Fruit fly (Drosophila melanogaster) whole organism, adult: ENCODE data around the gene TFAM.
A peak's percentile ranks its signal among the peaks of the same experiment; 100 is the strongest.

ENCODE experiments used
- CG11617 ChIP-seq: fragments of 200-800 bp; sonication (Bioruptor generic); optimal IDR thresholded peaks from 2 replicates; lab custom pipeline; 2017; ENCODE audit warnings: mild to moderate bottlenecking, missing biosample characterization, missing genetic modification reagents, missing genetic modification characterization
- CG12768 ChIP-seq: fragments of 200-800 bp; sonication (Bioruptor generic); optimal IDR thresholded peaks from 2 replicates; lab custom pipeline; 2017; ENCODE audit warnings: missing biosample characterization, missing genetic modification characterization, mild to moderate bottlenecking, moderate library complexity, missing genetic modification reagents
- CG14711 ChIP-seq: fragments of 200-800 bp; sonication (Bioruptor generic); optimal IDR thresholded peaks from 2 replicates; lab custom pipeline; 2018; ENCODE audit warnings: missing biosample characterization, mild to moderate bottlenecking, missing genetic modification characterization, moderate library complexity
- CG1620 ChIP-seq: fragments of 200-800 bp; sonication (Bioruptor generic); optimal IDR thresholded peaks from 2 replicates; lab custom pipeline; 2016; ENCODE audit warnings: missing biosample characterization, missing genetic modification characterization
- CG33017 ChIP-seq: fragments of 200-800 bp; sonication (Bioruptor generic); optimal IDR thresholded peaks from 2 replicates; lab custom pipeline; 2018; ENCODE audit warnings: missing biosample characterization, mild to moderate bottlenecking, missing genetic modification characterization, moderate library complexity
- CG5204 ChIP-seq: fragments of 200-800 bp; sonication (Bioruptor generic); optimal IDR thresholded peaks from 2 replicates; lab custom pipeline; 2016; ENCODE audit warnings: missing biosample characterization, missing genetic modification characterization
- CG7045 ChIP-seq: fragments of 200-800 bp; sonication (Bioruptor generic); optimal IDR thresholded peaks from 2 replicates; lab custom pipeline; 2017; ENCODE audit warnings: missing biosample characterization, mild to moderate bottlenecking, missing genetic modification characterization
- CG7101 ChIP-seq: fragments of 200-800 bp; sonication (Bioruptor generic); optimal IDR thresholded peaks from 2 replicates; lab custom pipeline; 2018; ENCODE audit warnings: missing biosample characterization, mild to moderate bottlenecking, missing genetic modification characterization, moderate library complexity
- Clk ChIP-seq: fragments of 200-800 bp; sonication (Bioruptor generic); optimal IDR thresholded peaks from 2 replicates; lab custom pipeline; 2017; ENCODE audit warnings: missing biosample characterization, missing genetic modification characterization
- Crg-1 ChIP-seq: fragments of 200-800 bp; sonication (Bioruptor generic); optimal IDR thresholded peaks from 2 replicates; lab custom pipeline; 2016; ENCODE audit warnings: missing biosample characterization, missing genetic modification characterization
- Hr96 ChIP-seq: fragments of 200-800 bp; sonication (Bioruptor generic); optimal IDR thresholded peaks from 2 replicates; lab custom pipeline; 2016; ENCODE audit warnings: missing biosample characterization, missing genetic modification characterization
- Mnt ChIP-seq: fragments of 200-800 bp; sonication (Bioruptor generic); optimal IDR thresholded peaks from 2 replicates; lab custom pipeline; 2016; ENCODE audit warnings: missing biosample characterization, mild to moderate bottlenecking, missing genetic modification characterization
- bab1 ChIP-seq: fragments of 200-800 bp; sonication (Bioruptor generic); optimal IDR thresholded peaks from 3 replicates; lab custom pipeline; 2019; ENCODE audit warnings: missing biosample characterization, mild to moderate bottlenecking, missing genetic modification characterization, moderate library complexity
- cic ChIP-seq: fragments of 200-800 bp; sonication (Bioruptor generic); optimal IDR thresholded peaks from 2 replicates; lab custom pipeline; 2017; ENCODE audit warnings: missing biosample characterization, mild to moderate bottlenecking, missing genetic modification characterization, moderate library complexity
- cnc ChIP-seq, 2 experiments: fragments of >200 bp; optimal IDR thresholded peaks; 2 replicates each; lab custom pipeline; 2017
- kay ChIP-seq: fragments of 200-800 bp; sonication (Bioruptor generic); peaks from one replicate; lab custom pipeline; 2016; ENCODE audit warnings: missing biosample characterization, missing genetic modification characterization, borderline replicate concordance
- ovo ChIP-seq: fragments of 200-800 bp; sonication (Bioruptor generic); optimal IDR thresholded peaks from 2 replicates; lab custom pipeline; 2016; ENCODE audit warnings: missing biosample characterization, missing genetic modification characterization
- pad ChIP-seq: fragments of 200-800 bp; sonication (Bioruptor generic); optimal IDR thresholded peaks from 3 replicates; lab custom pipeline; 2017; ENCODE audit warnings: missing biosample characterization, missing genetic modification characterization, mild to moderate bottlenecking, moderate library complexity, missing genetic modification reagents
- tj ChIP-seq: fragments of 200-800 bp; sonication (Bioruptor generic); optimal IDR thresholded peaks from 3 replicates; lab custom pipeline; 2017; ENCODE audit warnings: missing biosample characterization, mild to moderate bottlenecking, missing genetic modification characterization, moderate library complexity
- toe ChIP-seq: fragments of 200-800 bp; sonication (Bioruptor generic); optimal IDR thresholded peaks from 2 replicates; lab custom pipeline; 2016; ENCODE audit warnings: missing biosample characterization, missing genetic modification characterization

TFAM gene

DNA sequence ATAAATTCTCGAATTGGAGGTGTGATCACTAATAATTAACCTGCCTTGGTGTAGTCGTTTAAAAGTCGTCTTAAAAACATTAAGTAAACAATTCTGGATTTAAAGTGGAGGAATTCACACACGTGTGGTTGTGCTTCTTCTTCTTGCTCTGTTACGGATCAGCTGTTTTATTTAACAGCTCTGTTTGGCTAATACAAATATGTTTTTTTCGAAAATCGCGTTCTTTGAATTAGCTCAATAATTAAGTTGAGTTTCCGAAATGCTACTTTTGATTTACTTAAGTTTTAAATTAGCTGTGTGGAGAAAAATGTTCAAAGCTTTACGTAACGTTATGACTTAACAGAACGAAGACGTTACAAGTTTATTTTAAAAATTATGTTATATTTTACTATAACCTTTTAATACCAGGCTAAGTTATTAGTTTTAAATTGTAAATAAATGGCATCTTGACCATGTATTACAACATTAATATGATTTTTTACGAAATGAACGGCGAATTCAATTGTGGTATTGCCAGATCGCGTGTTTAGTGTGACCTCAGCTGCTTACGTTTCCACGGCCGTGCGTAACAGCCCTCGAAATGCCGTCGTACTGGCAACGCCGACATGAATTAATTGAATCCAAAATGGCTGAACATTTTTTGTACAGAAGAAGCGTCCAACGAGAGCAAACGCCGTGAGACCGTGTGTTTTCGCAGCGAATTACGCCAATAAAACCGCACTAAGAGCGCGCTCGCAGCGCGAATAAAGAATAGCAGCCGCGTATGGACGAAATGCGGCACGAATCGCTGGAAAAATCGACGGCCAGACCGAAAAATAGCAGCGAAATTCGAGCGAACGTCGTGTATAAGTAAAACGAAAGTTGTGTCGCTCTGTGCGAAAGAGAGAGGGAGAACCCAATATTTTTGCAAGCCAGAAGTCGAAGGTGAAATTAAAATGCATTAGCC lies 16.0 kb upstream of the TFAM start, which contains the start of the genes Pus1 and bon:
Gene Pus1 (minus strand): TSS at position 155 of the 946 bp plus-strand sequence.
Gene bon (plus strand): TSS at position 623 of the 946 bp plus-strand sequence.
- TF ChIP-seq CG1620 (GFP tag; lab: Kevin White, UChicago) (peak; percentile 41), Mnt (GFP tag; lab: Kevin White, UChicago) (peak; percentile 80), bab1 (GFP tag; lab: Kevin White, UChicago) (peak; percentile 18), CG7101 (tag; lab: Kevin White, UChicago) (peak; percentile 4), CG12768 (no peak), CG11617 (GFP tag; lab: Kevin White, UChicago) (peak; percentile 38), toe (GFP tag; lab: Kevin White, UChicago) (no peak)

DNA sequence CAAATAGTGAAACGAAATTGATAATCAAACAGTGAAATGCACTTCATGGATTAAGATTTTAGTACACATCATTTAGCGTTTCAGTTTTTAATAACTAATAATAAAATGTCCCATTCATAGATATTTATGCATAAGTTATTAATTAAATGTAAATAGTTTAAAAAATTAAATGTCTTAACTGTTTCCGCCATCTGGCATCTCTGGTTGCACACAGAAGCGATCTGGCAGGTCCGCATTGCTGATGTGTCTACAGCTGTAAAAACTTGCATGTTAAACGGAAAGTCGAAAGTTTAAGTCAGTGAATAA lies 11.6 kb upstream of the TFAM start, which contains the start of gene Srp72:
Gene Srp72 (plus strand): TSS at position 232 of the 306 bp plus-strand sequence.
- TF ChIP-seq CG7045 (GFP tag; lab: Kevin White, UChicago) (peak; percentile 42), CG11617 (GFP tag; lab: Kevin White, UChicago) (peak; percentile 51), toe (GFP tag; lab: Kevin White, UChicago) (no peak), CG12768 (peak; percentile 22), CG5204 (GFP tag; lab: Kevin White, UChicago) (no peak), CG7101 (tag; lab: Kevin White, UChicago) (peak; percentile 36), tj (no peak), Mnt (GFP tag; lab: Kevin White, UChicago) (peak; percentile 40), bab1 (GFP tag; lab: Kevin White, UChicago) (peak; percentile 44), Clk (GFP tag; lab: Kevin White, UChicago) (peak; percentile 23), cnc (optimal IDR thresholded peaks at IDR 0.05; lab: Kevin White, UChicago) (no peak), CG33017 (tag; lab: Kevin White, UChicago) (peak; percentile 1), Crg-1 (GFP tag; lab: Kevin White, UChicago) (peak; percentile 19), CG1620 (GFP tag; lab: Kevin White, UChicago) (peak; percentile 35), CG14711 (tag; lab: Kevin White, UChicago) (peak; percentile 38), cic (GFP tag; lab: Kevin White, UChicago) (no peak), pad (GFP tag; lab: Kevin White, UChicago) (peak; percentile 21)

DNA sequence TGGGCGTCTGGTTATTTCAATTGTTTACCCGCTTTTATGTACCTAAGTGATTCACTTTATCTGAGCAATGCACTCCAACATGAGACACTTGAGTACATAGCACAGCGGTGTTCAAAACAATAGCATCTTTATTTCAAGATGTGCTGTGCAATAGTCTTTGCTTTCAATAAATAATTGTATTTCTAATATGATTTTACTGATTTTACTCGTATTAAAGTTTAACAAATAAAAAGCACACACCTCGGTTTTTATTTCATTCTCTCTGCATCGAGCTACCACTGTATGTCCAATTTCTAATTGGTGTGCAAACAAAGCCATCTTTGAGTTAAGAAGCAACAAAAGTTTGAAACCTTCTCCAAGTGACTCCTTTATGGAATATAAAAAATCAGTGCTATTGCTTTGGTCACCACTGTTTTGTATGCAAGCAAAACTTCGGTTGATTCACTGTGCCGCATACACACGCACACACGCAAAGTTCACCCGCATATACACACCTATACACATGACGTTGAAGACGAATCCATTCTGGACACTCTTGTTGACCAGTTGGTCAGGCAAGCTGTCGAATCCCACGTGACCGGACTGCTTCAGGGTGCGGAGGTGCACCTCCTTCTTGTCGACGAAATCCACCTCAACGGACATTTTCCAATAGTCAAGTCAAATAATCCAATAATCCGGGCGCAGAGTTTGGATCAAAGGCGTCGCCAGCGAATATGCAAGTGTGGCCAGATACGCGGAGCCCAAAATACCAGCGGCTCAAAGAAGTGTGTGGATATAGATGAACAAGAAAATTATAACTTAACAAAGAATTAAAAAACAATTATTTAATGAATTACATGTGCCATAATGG lies 11.0 kb upstream of the TFAM start, which contains the start of gene Septin2:
Gene Septin2 (minus strand): TSS at position 727 of the 850 bp plus-strand sequence.
- TF ChIP-seq CG14711 (tag; lab: Kevin White, UChicago) (peak; percentile 77), bab1 (GFP tag; lab: Kevin White, UChicago) (peak; percentile 78), Mnt (GFP tag; lab: Kevin White, UChicago) (peak; percentile 45), CG11617 (GFP tag; lab: Kevin White, UChicago) (peak; percentile 77), CG12768 (peak; percentile 74), Hr96 (GFP tag; lab: Kevin White, UChicago) (no peak), CG5204 (GFP tag; lab: Kevin White, UChicago) (no peak), CG7101 (tag; lab: Kevin White, UChicago) (peak; percentile 77), Crg-1 (GFP tag; lab: Kevin White, UChicago) (peak; percentile 8), Clk (GFP tag; lab: Kevin White, UChicago) (peak; percentile 75), pad (GFP tag; lab: Kevin White, UChicago) (peak; percentile 55), cic (GFP tag; lab: Kevin White, UChicago) (peak; percentile 33), kay (GFP tag; lab: Kevin White, UChicago) (no peak), CG7045 (GFP tag; lab: Kevin White, UChicago) (peak; percentile 74), tj (peak; percentile 57), cnc (optimal IDR thresholded peaks at IDR 0.05; lab: Kevin White, UChicago) (no peak), CG33017 (tag; lab: Kevin White, UChicago) (peak; percentile 73), CG1620 (GFP tag; lab: Kevin White, UChicago) (peak; percentile 54), ovo (peak; percentile 38), toe (GFP tag; lab: Kevin White, UChicago) (no peak)

DNA sequence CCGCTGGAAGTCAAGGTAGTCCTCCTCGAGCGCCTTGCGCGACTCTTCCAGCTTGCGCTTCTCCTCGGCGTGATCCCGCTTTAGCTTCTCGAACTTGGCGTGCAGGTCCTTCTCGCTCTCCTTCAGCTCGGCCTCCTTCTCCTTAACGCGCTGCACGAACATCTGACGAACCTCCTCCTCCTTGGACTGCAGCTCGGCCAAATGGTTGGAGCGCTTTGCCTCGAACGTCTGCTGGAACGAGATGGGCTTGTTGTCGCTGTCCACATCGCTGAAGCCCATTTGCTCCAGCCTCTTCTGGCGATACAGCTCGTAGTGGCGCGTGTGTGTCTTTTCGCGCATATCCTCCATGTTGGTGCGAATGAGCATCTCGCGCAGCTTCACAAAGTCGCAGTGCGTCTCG lies 9.6 kb upstream of the TFAM start:
- no peak for TF ChIP-seq Clk (GFP tag; lab: Kevin White, UChicago)
- TF ChIP-seq tj: no peak
- TF ChIP-seq pad (GFP tag; lab: Kevin White, UChicago): no peak
- no peak for TF ChIP-seq CG7101 (tag; lab: Kevin White, UChicago)
- TF ChIP-seq CG14711 (tag; lab: Kevin White, UChicago): no peak
- no peak for TF ChIP-seq Mnt (GFP tag; lab: Kevin White, UChicago)
- no peak for TF ChIP-seq CG1620 (GFP tag; lab: Kevin White, UChicago)
- TF ChIP-seq CG12768: no peak
- no peak for TF ChIP-seq cic (GFP tag; lab: Kevin White, UChicago)
- TF ChIP-seq CG11617 (GFP tag; lab: Kevin White, UChicago): no peak

DNA sequence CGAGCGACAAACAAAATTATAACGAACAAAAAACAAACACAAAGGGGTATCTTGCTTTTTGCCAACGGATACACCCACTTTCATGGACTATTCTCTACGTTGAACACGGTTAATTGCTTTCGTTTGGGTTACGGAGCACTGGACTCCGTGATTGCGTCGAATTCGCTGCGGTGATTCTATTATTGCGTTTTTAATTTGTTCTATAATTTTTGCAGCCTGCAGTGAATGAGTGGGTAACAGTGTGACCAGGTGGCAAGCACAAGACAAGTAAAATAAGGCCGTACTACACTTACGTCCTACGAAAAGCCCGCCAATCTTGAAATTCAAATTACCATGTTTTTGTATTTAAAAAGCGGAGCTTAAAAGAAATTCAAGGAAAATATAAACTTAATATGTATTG lies 8.8 kb upstream of the TFAM start, which contains the start of gene CG16953:
Gene CG16953 (minus strand): TSS at position 268 of the 400 bp plus-strand sequence.
- TF ChIP-seq CG14711 (tag; lab: Kevin White, UChicago): peak; percentile 15
- peak; percentile 67 for TF ChIP-seq bab1 (GFP tag; lab: Kevin White, UChicago)
- TF ChIP-seq CG33017 (tag; lab: Kevin White, UChicago): peak; percentile 20
- no peak for TF ChIP-seq tj
- TF ChIP-seq Mnt (GFP tag; lab: Kevin White, UChicago): peak; percentile 19
- no peak for TF ChIP-seq pad (GFP tag; lab: Kevin White, UChicago)
- peak; percentile 59 for TF ChIP-seq cic (GFP tag; lab: Kevin White, UChicago)
